Fruit fly (Drosophila melanogaster): Measurements from ENCODE around the gene CG31808.
A peak's percentile ranks its signal among the peaks of the same experiment; 100 is the strongest.

The CG31808 gene

dm6 chr2L:16715841-16716701 is at the start of gene CG31808, which contains the start of gene Cyt-c-d:
Gene CG31808, minus strand, starts transcription at chr2L:16716195.
Gene Cyt-c-d, plus strand, starts transcription at chr2L:16715891.
- TF ChIP-seq Hr4 (GFP tag; optimal IDR thresholded peaks at IDR 0.05) (peak; percentile 99), CG15336 (GFP tag; IDR thresholded peaks at IDR 0.05) (peak; percentile 100), CG4318 (GFP tag; optimal IDR thresholded peaks at IDR 0.05) (peak; percentile 98), CG8119 (GFP tag; IDR thresholded peaks at IDR 0.05) (peak; percentile 99), CG3919 (GFP tag; optimal IDR thresholded peaks at IDR 0.05) (peak; percentile 99), Sox15 (GFP tag; optimal IDR thresholded peaks at IDR 0.05) (peak; percentile 89), Sox102F (GFP tag; optimal IDR thresholded peaks at IDR 0.05) (peak; percentile 97), eg (GFP tag; IDR thresholded peaks at IDR 0.05) (peak; percentile 99), CG31627 (GFP tag; optimal IDR thresholded peaks at IDR 0.05) (peak; percentile 95), svp (GFP tag) (peak; percentile 98), Smox (GFP tag; optimal IDR thresholded peaks at IDR 0.05) (peak; percentile 96), CG9139 (GFP tag; optimal IDR thresholded peaks at IDR 0.05) (peak; percentile 84), topi (GFP tag; optimal IDR thresholded peaks at IDR 0.05) (peak; percentile 97), CG34406 (GFP tag; optimal IDR thresholded peaks at IDR 0.05) (peak; percentile 96), Lpt (GFP tag; optimal IDR thresholded peaks at IDR 0.05) (peak; percentile 99), CG1621 (tag; optimal IDR thresholded peaks at IDR 0.05) (peak; percentile 92), CG7368 (GFP tag; optimal IDR thresholded peaks at IDR 0.05) (peak; percentile 95), OdsH (GFP tag; optimal IDR thresholded peaks at IDR 0.05) (peak; percentile 98), CG11762 (GFP tag; optimal IDR thresholded peaks at IDR 0.05; ENCODE audit: insufficient read depth) (peak; percentile 95), Eip93F (GFP tag; optimal IDR thresholded peaks at IDR 0.05) (peak; percentile 88), pdm3 (GFP tag; optimal IDR thresholded peaks at IDR 0.05) (peak; percentile 98), achi (GFP tag; optimal IDR thresholded peaks at IDR 0.05) (peak; percentile 97), CG11294 (GFP tag; IDR thresholded peaks at IDR 0.05) (peak; percentile 97), CG32006 (GFP tag; optimal IDR thresholded peaks at IDR 0.05) (peak; percentile 99), Ets96B (tag; optimal IDR thresholded peaks at IDR 0.05) (peak; percentile 94), CG8319 (GFP tag; optimal IDR thresholded peaks at IDR 0.05) (peak; percentile 88), ss (GFP tag; optimal IDR thresholded peaks at IDR 0.05) (peak; percentile 91), CG10669 (GFP tag; optimal IDR thresholded peaks at IDR 0.05) (peak; percentile 94), acj6 (GFP tag; optimal IDR thresholded peaks at IDR 0.05) (peak; percentile 98), spab (GFP tag; optimal IDR thresholded peaks at IDR 0.05) (peak; percentile 94), Ets21C (GFP tag; optimal IDR thresholded peaks at IDR 0.05) (peak; percentile 93), cyc (GFP tag; optimal IDR thresholded peaks at IDR 0.05) (peak; percentile 97), salr (GFP tag; optimal IDR thresholded peaks at IDR 0.05) (peak; percentile 82 to 98), fd59A (GFP tag; optimal IDR thresholded peaks at IDR 0.05) (peak; percentile 90), dsx (GFP tag; optimal IDR thresholded peaks at IDR 0.05; ENCODE audit: poor library complexity, severe bottlenecking) (peak; percentile 93), Eip78C (GFP tag) (peak; percentile 100), Hr38 (GFP tag; optimal IDR thresholded peaks at IDR 0.05) (peak; percentile 42), CG3032 (tag; optimal IDR thresholded peaks at IDR 0.05) (peak; percentile 94), CG16779 (tag; optimal IDR thresholded peaks at IDR 0.05) (peak; percentile 95), CG8632 (GFP tag; optimal IDR thresholded peaks at IDR 0.05) (peak; percentile 95), lz (GFP tag; optimal IDR thresholded peaks at IDR 0.05) (peak; percentile 97), CG6808 (GFP tag; optimal IDR thresholded peaks at IDR 0.05) (peak; percentile 92), Eip75B (GFP tag; optimal IDR thresholded peaks at IDR 0.05) (peak; percentile 96), Blimp-1 (GFP tag; optimal IDR thresholded peaks at IDR 0.05) (peak; percentile 85), CG10631 (GFP tag; optimal IDR thresholded peaks at IDR 0.05) (peak; percentile 97), CG6854 (GFP tag; optimal IDR thresholded peaks at IDR 0.05) (peak; percentile 93), Gug (GFP tag; IDR thresholded peaks at IDR 0.05) (peak; percentile 97), dac (GFP tag; optimal IDR thresholded peaks at IDR 0.05) (peak; percentile 99), CG6276 (GFP tag; optimal IDR thresholded peaks at IDR 0.05) (peak; percentile 99), esn (GFP tag; optimal IDR thresholded peaks at IDR 0.05) (peak; percentile 98)
